Fruit fly (Drosophila melanogaster) whole organism: ENCODE measurements around the gene Jon66Cii.

Source experiments
- CG8478 ChIP-seq: fragments of >200 bp; optimal IDR thresholded peaks from 2 replicates; lab custom pipeline; 2018; ENCODE audit warnings: inconsistent platforms
- Dll ChIP-seq: fragments of >200 bp; optimal IDR thresholded peaks from 2 replicates; lab custom pipeline; 2017
- EcR ChIP-seq, 2 experiments: fragments of >200 bp; optimal IDR thresholded peaks; 2 replicates each; lab custom pipeline; 2017; ENCODE audit warnings: missing biosample characterization in 2 of 2, missing genetic modification characterization in 2 of 2, missing genetic modification reagents in 2 of 2
- pan ChIP-seq: fragments of >200 bp; optimal IDR thresholded peaks from 2 replicates; lab custom pipeline; 2017
- psq ChIP-seq: fragments of >200 bp; optimal IDR thresholded peaks from 2 replicates; lab custom pipeline; 2017
- usp ChIP-seq: fragments of >200 bp; optimal IDR thresholded peaks from 2 replicates; lab custom pipeline; 2017; ENCODE audit warnings: missing biosample characterization, missing genetic modification characterization, mixed read lengths

- TF ChIP-seq Dll (no peak), pan (no peak), psq (lab: Kevin White, UChicago) (no peak), EcR (GFP tag; optimal IDR thresholded peaks at IDR 0.05; lab: Kevin White, UChicago) (no peak), CG8478 (lab: Kevin White, UChicago) (no peak), usp (no peak)
These were observed 35.3 kb downstream of the Jon66Cii start for dm6 chr3L:8358138-8358537.
